Fruit fly (Drosophila melanogaster): ENCODE data around the gene CG4598.
A peak's percentile ranks its signal among the peaks of the same experiment; 100 is the strongest.

Gene CG4598

DNA sequence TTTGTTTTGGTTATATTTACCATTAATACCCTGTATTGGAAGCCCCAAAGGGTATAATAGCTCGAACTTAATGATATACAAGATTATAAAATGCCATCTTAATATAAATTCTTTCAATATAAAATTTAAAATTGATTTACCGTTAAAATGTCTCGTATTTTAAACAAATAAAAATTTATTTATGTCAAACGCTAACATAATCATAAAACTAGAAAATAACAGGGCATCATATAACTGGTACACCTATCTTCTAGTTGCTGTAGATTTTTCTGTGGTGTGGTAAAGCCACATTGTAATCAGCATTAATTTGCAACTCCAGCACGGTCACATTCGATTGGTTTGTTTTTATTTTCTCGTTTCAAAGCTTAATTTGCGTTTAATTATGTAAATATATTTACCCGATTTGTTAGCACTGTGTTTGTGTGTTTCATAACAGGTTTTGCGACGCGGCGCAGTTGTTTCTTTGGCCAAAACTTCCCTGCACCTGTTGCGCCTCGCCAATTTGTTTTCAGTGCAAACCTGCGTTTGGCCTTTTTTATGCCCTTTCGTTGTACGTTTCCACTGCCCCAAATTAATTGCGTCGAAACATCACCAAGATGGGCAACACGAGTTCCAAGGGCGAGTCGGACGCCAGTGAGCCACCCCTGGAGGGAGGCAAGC is 38.7 kb downstream of the CG4598 start, which contains the start of the genes CG4658 and CG5846 (continued):
- peak; percentile 23 for TF ChIP-seq HmgD (GFP tag; optimal IDR thresholded peaks at IDR 0.05)
- peak; percentile 79 for TF ChIP-seq dati (GFP tag; IDR thresholded peaks at IDR 0.05)
- TF ChIP-seq sna (GFP tag; IDR thresholded peaks at IDR 0.05; ENCODE audit: partially characterized antibody): no peak
- TF ChIP-seq CG4854 (GFP tag; optimal IDR thresholded peaks at IDR 0.05): peak; percentile 75
- peak; percentile 84 for TF ChIP-seq ro (GFP tag; IDR thresholded peaks at IDR 0.05)
- no peak for TF ChIP-seq pb (GFP tag; optimal IDR thresholded peaks at IDR 0.05)
- peak; percentile 83 for TF ChIP-seq Vsx1 (GFP tag; optimal IDR thresholded peaks at IDR 0.05)
- no peak; the same call in 1 of the 2 replicates for TF ChIP-seq CkIIα-i1 (GFP tag; IDR thresholded peaks at IDR 0.05)
- TF ChIP-seq Ets65A (GFP tag): peak; percentile 89
- peak; percentile 76 for TF ChIP-seq toy (GFP tag; IDR thresholded peaks at IDR 0.05)
- TF ChIP-seq Hr78 (GFP tag; optimal IDR thresholded peaks at IDR 0.05): peak in 1 of 2 experiments; percentile 79
- TF ChIP-seq Dp (GFP tag; optimal IDR thresholded peaks at IDR 0.05): peak; percentile 14
- peak; percentile 96 for TF ChIP-seq CG11695 (GFP tag; IDR thresholded peaks at IDR 0.05)
- peak; percentile 81 for TF ChIP-seq GATAe (GFP tag; conservative IDR thresholded peaks at IDR 0.05)
- TF ChIP-seq Ssrp (tag; optimal IDR thresholded peaks at IDR 0.05): peak; percentile 95
- peak; percentile 72 for TF ChIP-seq schlank (tag; optimal IDR thresholded peaks at IDR 0.05)
- peak; percentile 91 for TF ChIP-seq Sox100B (GFP tag; optimal IDR thresholded peaks at IDR 0.05)
- TF ChIP-seq D (optimal IDR thresholded peaks at IDR 0.05): no peak
- peak; percentile 84 for TF ChIP-seq D (GFP tag; optimal IDR thresholded peaks at IDR 0.05)
- TF ChIP-seq CG17328 (GFP tag; IDR thresholded peaks at IDR 0.05): peak; percentile 94
- TF ChIP-seq sob (GFP tag; IDR thresholded peaks at IDR 0.05): peak; percentile 94
- TF ChIP-seq CG10274 (GFP tag; optimal IDR thresholded peaks at IDR 0.05): peak; percentile 44
- peak; percentile 45 for TF ChIP-seq CG6654 (GFP tag; optimal IDR thresholded peaks at IDR 0.05)
- TF ChIP-seq tgo (GFP tag; IDR thresholded peaks at IDR 0.05): peak; percentile 98
- peak; percentile 90 for TF ChIP-seq CG18476 (GFP tag; optimal IDR thresholded peaks at IDR 0.05)
- TF ChIP-seq Usf (GFP tag; optimal IDR thresholded peaks at IDR 0.05): peak; percentile 77
- TF ChIP-seq Trl (optimal IDR thresholded peaks at IDR 0.05): no peak
- TF ChIP-seq Trl (GFP tag; optimal IDR thresholded peaks at IDR 0.05): peak; percentile 75
- TF ChIP-seq peb (GFP tag; IDR thresholded peaks at IDR 0.05): peak; percentile 95
- TF ChIP-seq usp (GFP tag; optimal IDR thresholded peaks at IDR 0.05): no peak
- TF ChIP-seq p53 (GFP tag; optimal IDR thresholded peaks at IDR 0.05): peak; percentile 62
- TF ChIP-seq CG4707 (GFP tag; optimal IDR thresholded peaks at IDR 0.05): peak; percentile 64
- TF ChIP-seq CG1832 (GFP tag; optimal IDR thresholded peaks at IDR 0.05): no peak
- TF ChIP-seq CG13296 (GFP tag; optimal IDR thresholded peaks at IDR 0.05): peak; percentile 90
- TF ChIP-seq Six4 (GFP tag; optimal IDR thresholded peaks at IDR 0.05): peak; percentile 94
- peak; percentile 41; the same call in 1 of the 2 replicates for TF ChIP-seq CG13287 (GFP tag; IDR thresholded peaks at IDR 0.05; ENCODE audit: partially characterized antibody)
- no peak for TF ChIP-seq jing (GFP tag; optimal IDR thresholded peaks at IDR 0.05)
- TF ChIP-seq zen2 (GFP tag; IDR thresholded peaks at IDR 0.05; ENCODE audit: partially characterized antibody): no peak
- peak; percentile 90 for TF ChIP-seq CG16815 (GFP tag; optimal IDR thresholded peaks at IDR 0.05)
- peak; percentile 95 for TF ChIP-seq run (tag; optimal IDR thresholded peaks at IDR 0.05)
- peak; percentile 69 for TF ChIP-seq CG7745 (tag; optimal IDR thresholded peaks at IDR 0.05)
- TF ChIP-seq HHEX (GFP tag; optimal IDR thresholded peaks at IDR 0.05): peak; percentile 81
- TF ChIP-seq tup (GFP tag; optimal IDR thresholded peaks at IDR 0.05): peak; percentile 60
- no peak for TF ChIP-seq hth (optimal IDR thresholded peaks at IDR 0.05)
- TF ChIP-seq CG18599 (GFP tag; optimal IDR thresholded peaks at IDR 0.05): peak; percentile 91
- peak; percentile 84 for TF ChIP-seq fd102C (GFP tag; optimal IDR thresholded peaks at IDR 0.05)
- peak; percentile 83 for TF ChIP-seq CG33557 (GFP tag; optimal IDR thresholded peaks at IDR 0.05)
- no peak for TF ChIP-seq prd (optimal IDR thresholded peaks at IDR 0.05)
- TF ChIP-seq prd (GFP tag; IDR thresholded peaks at IDR 0.05): peak; percentile 98
- TF ChIP-seq CG11398 (GFP tag; optimal IDR thresholded peaks at IDR 0.05): peak; percentile 78

Data from whole organism, embryonic.